Worm (Caenorhabditis elegans): Measurements from ENCODE around the gene F11D5.6.

ce11 chrX:3283189-3283588 is 42.9 kb downstream of the F11D5.6 start:
- TF ChIP-seq R02D3.7 (tag; optimal IDR thresholded peaks at IDR 0.05) = no peak
- TF ChIP-seq T20F7.1 (GFP tag; optimal IDR thresholded peaks at IDR 0.05) = no peak
- TF ChIP-seq skn-1 (tag; optimal IDR thresholded peaks at IDR 0.05) = no peak
- no peak for TF ChIP-seq snpc-1.2 (GFP tag; IDR thresholded peaks at IDR 0.05)
- TF ChIP-seq lin-38 (GFP tag; IDR thresholded peaks at IDR 0.05) = no peak
- no peak for TF ChIP-seq ceh-62 (tag; optimal IDR thresholded peaks at IDR 0.05)
- TF ChIP-seq nhr-11 (tag; optimal IDR thresholded peaks at IDR 0.05) = no peak
- TF ChIP-seq ZK546.5 (tag; optimal IDR thresholded peaks at IDR 0.05) = no peak

All from whole organism, L4 larva.